Worm (Caenorhabditis elegans) whole organism, L2 larva: ENCODE results near the gene oig-2.

Experiments used
- C34F6.9 ChIP-seq: fragments of 150-350 bp; optimal IDR thresholded peaks from 2 replicates; lab custom pipeline; 2014; ENCODE audit warnings: missing biosample characterization, missing genetic modification characterization
- F13H6.1 ChIP-seq: sonication (generic microtip); optimal IDR thresholded peaks from 2 replicates; lab custom pipeline; 2016; ENCODE audit warnings: missing genetic modification characterization, missing compliant biosample characterization
- Y55F3AM.14 ChIP-seq: fragments of 200-800 bp; sonication (Bioruptor generic); optimal IDR thresholded peaks from 2 replicates; lab custom pipeline; 2018; ENCODE audit warnings: mild to moderate bottlenecking, missing genetic modification characterization, missing compliant biosample characterization
- ZK546.5 ChIP-seq: sonication (generic microtip); optimal IDR thresholded peaks from 2 replicates; lab custom pipeline; 2017; ENCODE audit warnings: missing biosample characterization, missing genetic modification characterization
- alr-1 ChIP-seq: fragments of 150-350 bp; optimal IDR thresholded peaks from 2 replicates; lab custom pipeline; 2014; ENCODE audit warnings: missing biosample characterization, missing genetic modification characterization
- aly-2 ChIP-seq: fragments of 150-350 bp; optimal IDR thresholded peaks from 2 replicates; lab custom pipeline; 2014; ENCODE audit warnings: missing biosample characterization, missing genetic modification characterization
- ceh-82 ChIP-seq: fragments of 150-350 bp; optimal IDR thresholded peaks from 2 replicates; lab custom pipeline; 2014; ENCODE audit warnings: missing biosample characterization, missing genetic modification characterization
- crh-2 ChIP-seq: sonication (generic microtip); optimal IDR thresholded peaks from 2 replicates; lab custom pipeline; 2017; ENCODE audit warnings: missing biosample characterization, missing genetic modification characterization
- egl-27 ChIP-seq: sonication (generic microtip); optimal IDR thresholded peaks from 3 replicates; lab custom pipeline; 2017; ENCODE audit warnings: missing biosample characterization, missing genetic modification reagents, missing genetic modification characterization
- elt-1 ChIP-seq: fragments of 150-350 bp; optimal IDR thresholded peaks from 2 replicates; lab custom pipeline; 2014; ENCODE audit warnings: missing biosample characterization, missing genetic modification characterization
- elt-3 ChIP-seq: sonication (generic microtip); optimal IDR thresholded peaks from 2 replicates; lab custom pipeline; 2017; ENCODE audit warnings: missing biosample characterization, missing genetic modification characterization
- fos-1 ChIP-seq: fragments of 150-350 bp; optimal IDR thresholded peaks from 2 replicates; lab custom pipeline; 2014; ENCODE audit warnings: missing biosample characterization, missing genetic modification characterization
- gmeb-1 ChIP-seq: fragments of 150-350 bp; optimal IDR thresholded peaks from 2 replicates; lab custom pipeline; 2014; ENCODE audit warnings: missing biosample characterization, missing genetic modification characterization
- lin-11 ChIP-seq: fragments of 150-350 bp; sonication (generic microtip); optimal IDR thresholded peaks from 2 replicates; lab custom pipeline; 2014; ENCODE audit warnings: missing biosample characterization, missing genetic modification characterization, inconsistent platforms, mixed read lengths
- lin-13 ChIP-seq: fragments of 150-350 bp; optimal IDR thresholded peaks from 2 replicates; lab custom pipeline; 2014; ENCODE audit warnings: missing biosample characterization, missing genetic modification reagents, missing genetic modification characterization
- mab-5 ChIP-seq: fragments of 150-350 bp; optimal IDR thresholded peaks from 2 replicates; lab custom pipeline; 2014; ENCODE audit warnings: missing biosample characterization, missing genetic modification characterization
- mbf-1 ChIP-seq: sonication (generic microtip); optimal IDR thresholded peaks from 2 replicates; lab custom pipeline; 2017; ENCODE audit warnings: missing biosample characterization, missing genetic modification characterization
- mdl-1 ChIP-seq, 2 experiments: fragments of 150-350 bp in 1 of 2; sonication (generic microtip) in 1 of 2; optimal IDR thresholded peaks; 2 replicates each; lab custom pipeline; 2017; ENCODE audit warnings: missing biosample characterization in 2 of 2, missing genetic modification characterization in 2 of 2
- nhr-11 ChIP-seq: fragments of 150-350 bp; optimal IDR thresholded peaks from 2 replicates; lab custom pipeline; 2014; ENCODE audit warnings: missing biosample characterization, missing genetic modification characterization
- nhr-12 ChIP-seq: fragments of 150-350 bp; optimal IDR thresholded peaks from 2 replicates; lab custom pipeline; 2014; ENCODE audit warnings: missing biosample characterization, missing genetic modification characterization
- nhr-129 ChIP-seq: fragments of 150-350 bp; optimal IDR thresholded peaks from 2 replicates; lab custom pipeline; 2014; ENCODE audit warnings: missing biosample characterization, missing genetic modification characterization
- nhr-21 ChIP-seq: fragments of 150-350 bp; optimal IDR thresholded peaks from 2 replicates; lab custom pipeline; 2014; ENCODE audit warnings: missing biosample characterization, missing genetic modification characterization
- nhr-23 ChIP-seq: fragments of 150-350 bp; optimal IDR thresholded peaks from 2 replicates; lab custom pipeline; 2014; ENCODE audit warnings: missing biosample characterization, missing genetic modification reagents, missing genetic modification characterization
- nhr-237 ChIP-seq: fragments of 150-350 bp; optimal IDR thresholded peaks from 2 replicates; lab custom pipeline; 2014; ENCODE audit warnings: missing biosample characterization, missing genetic modification characterization
- nhr-25 ChIP-seq: fragments of 150-350 bp; sonication (generic microtip); optimal IDR thresholded peaks from 3 replicates; lab custom pipeline; 2014; ENCODE audit warnings: missing biosample characterization, missing genetic modification characterization
- nhr-6 ChIP-seq: fragments of 150-350 bp; optimal IDR thresholded peaks from 2 replicates; lab custom pipeline; 2014; ENCODE audit warnings: missing biosample characterization, missing genetic modification characterization
- nhr-77 ChIP-seq: fragments of 150-350 bp; optimal IDR thresholded peaks from 2 replicates; lab custom pipeline; 2014; ENCODE audit warnings: missing biosample characterization, missing genetic modification characterization
- peb-1 ChIP-seq: fragments of 150-350 bp; optimal IDR thresholded peaks from 2 replicates; lab custom pipeline; 2014; ENCODE audit warnings: missing biosample characterization, missing genetic modification characterization
- sem-4 ChIP-seq: fragments of 150-350 bp; optimal IDR thresholded peaks from 2 replicates; lab custom pipeline; 2014; ENCODE audit warnings: missing biosample characterization, missing genetic modification reagents, missing genetic modification characterization
- skn-1 ChIP-seq: sonication (generic microtip); optimal IDR thresholded peaks from 2 replicates; lab custom pipeline; 2017; ENCODE audit warnings: missing biosample characterization, missing genetic modification characterization
- sma-3 ChIP-seq: sonication (generic microtip); optimal IDR thresholded peaks from 2 replicates; lab custom pipeline; 2016; ENCODE audit warnings: missing genetic modification reagents, missing genetic modification characterization, missing compliant biosample characterization
- sma-9 ChIP-seq, 2 experiments: fragments of 150-350 bp in 1 of 2; sonication (generic microtip) in 1 of 2; optimal IDR thresholded peaks; 2 replicates each; lab custom pipeline; 2014 to 2016; ENCODE audit warnings: missing genetic modification characterization in 2 of 2, mild to moderate bottlenecking in 1 of 2, missing biosample characterization in 1 of 2, missing compliant biosample characterization in 1 of 2, missing genetic modification reagents in 1 of 2, moderate library complexity in 1 of 2
- snpc-4 ChIP-seq: fragments of 150-350 bp; optimal IDR thresholded peaks from 2 replicates; lab custom pipeline; 2014; ENCODE audit warnings: missing biosample characterization, missing genetic modification characterization
- unc-39 ChIP-seq: fragments of 150-350 bp; optimal IDR thresholded peaks from 2 replicates; lab custom pipeline; 2014; ENCODE audit warnings: missing biosample characterization, missing genetic modification characterization
- unc-55 ChIP-seq: fragments of 150-350 bp; sonication (generic microtip); optimal IDR thresholded peaks from 3 replicates; lab custom pipeline; 2014; ENCODE audit warnings: missing biosample characterization, missing genetic modification reagents, missing genetic modification characterization
- unc-62 ChIP-seq: fragments of 150-350 bp; optimal IDR thresholded peaks from 2 replicates; lab custom pipeline; 2014; ENCODE audit warnings: missing biosample characterization, missing genetic modification reagents, missing genetic modification characterization
- zag-1 ChIP-seq: fragments of 150-350 bp; optimal IDR thresholded peaks from 2 replicates; lab custom pipeline; 2014; ENCODE audit warnings: missing biosample characterization, missing genetic modification characterization
- ztf-11 ChIP-seq: sonication (generic microtip); optimal IDR thresholded peaks from 2 replicates; lab custom pipeline; 2017; ENCODE audit warnings: missing biosample characterization, missing genetic modification characterization
- ztf-4 ChIP-seq: fragments of 150-350 bp; optimal IDR thresholded peaks from 2 replicates; lab custom pipeline; 2014; ENCODE audit warnings: missing biosample characterization, missing genetic modification characterization

The oig-2 gene

ce11 chrII:12996249-12996648, 11.7 kb downstream of the oig-2 start, which contains the start of gene hphd-1 (continued):
- no peak for TF ChIP-seq aly-2 (tag; lab: Kevin White, UChicago)
- TF ChIP-seq lin-11 (tag; lab: Kevin White, UChicago), result no peak
- TF ChIP-seq peb-1 (tag; lab: Kevin White, UChicago), result no peak
- TF ChIP-seq nhr-6 (tag; lab: Kevin White, UChicago), result no peak
- no peak for TF ChIP-seq ZK546.5
- no peak for TF ChIP-seq nhr-237 (tag; lab: Kevin White, UChicago)
- TF ChIP-seq sem-4, result no peak
- TF ChIP-seq zag-1 (tag; lab: Kevin White, UChicago), result no peak
- no peak for TF ChIP-seq mbf-1 (tag; lab: Kevin White, UChicago)
- no peak for TF ChIP-seq elt-1 (tag; lab: Kevin White, UChicago)
- no peak for TF ChIP-seq unc-55
- TF ChIP-seq nhr-11 (tag; lab: Kevin White, UChicago), result no peak
- no peak for TF ChIP-seq C34F6.9 (tag; lab: Kevin White, UChicago)
- TF ChIP-seq unc-62, result no peak

DNA sequence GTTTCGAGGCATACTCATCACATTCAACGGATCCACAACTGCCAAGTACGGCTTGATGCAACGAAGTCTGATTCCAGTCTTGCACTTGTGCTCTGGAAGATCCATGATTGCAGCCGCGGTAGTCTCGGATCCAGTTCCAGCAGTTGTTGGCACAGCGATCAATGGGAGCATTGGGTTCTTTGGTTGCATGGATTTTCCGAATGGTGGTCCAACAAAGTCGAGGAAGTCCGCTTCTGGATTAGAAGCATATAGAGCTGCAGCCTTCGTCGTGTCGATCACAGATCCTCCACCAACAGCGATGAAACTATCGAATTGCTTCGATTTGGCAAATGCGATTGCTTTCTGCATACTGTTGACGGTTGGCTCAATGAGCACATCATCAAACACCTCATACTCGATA, 12.6 kb downstream of the oig-2 start:
- TF ChIP-seq sma-9 (GFP tag; optimal IDR thresholded peaks at IDR 0.05; lab: Kevin White, UChicago) (no peak), sma-9 (tag; optimal IDR thresholded peaks at IDR 0.05; lab: Kevin White, UChicago) (no peak), C34F6.9 (tag; lab: Kevin White, UChicago) (no peak), alr-1 (tag; lab: Kevin White, UChicago) (no peak), ztf-11 (no peak), nhr-25 (tag; lab: Kevin White, UChicago) (no peak), nhr-12 (tag; lab: Kevin White, UChicago) (no peak), crh-2 (tag; lab: Kevin White, UChicago) (no peak), elt-3 (tag; lab: Kevin White, UChicago) (no peak), skn-1 (tag; lab: Kevin White, UChicago) (no peak), mdl-1 (tag; optimal IDR thresholded peaks at IDR 0.05; lab: Kevin White, UChicago) (no peak), aly-2 (tag; lab: Kevin White, UChicago) (no peak), Y55F3AM.14 (GFP tag; lab: Kevin White, UChicago) (no peak), lin-13 (GFP tag; lab: Kevin White, UChicago) (no peak), nhr-21 (no peak), ceh-82 (tag; lab: Kevin White, UChicago) (no peak), ztf-4 (tag; lab: Kevin White, UChicago) (no peak), F13H6.1 (tag; lab: Kevin White, UChicago) (no peak), unc-55 (no peak), nhr-77 (tag; lab: Kevin White, UChicago) (no peak), snpc-4 (tag; lab: Kevin White, UChicago) (no peak)

DNA sequence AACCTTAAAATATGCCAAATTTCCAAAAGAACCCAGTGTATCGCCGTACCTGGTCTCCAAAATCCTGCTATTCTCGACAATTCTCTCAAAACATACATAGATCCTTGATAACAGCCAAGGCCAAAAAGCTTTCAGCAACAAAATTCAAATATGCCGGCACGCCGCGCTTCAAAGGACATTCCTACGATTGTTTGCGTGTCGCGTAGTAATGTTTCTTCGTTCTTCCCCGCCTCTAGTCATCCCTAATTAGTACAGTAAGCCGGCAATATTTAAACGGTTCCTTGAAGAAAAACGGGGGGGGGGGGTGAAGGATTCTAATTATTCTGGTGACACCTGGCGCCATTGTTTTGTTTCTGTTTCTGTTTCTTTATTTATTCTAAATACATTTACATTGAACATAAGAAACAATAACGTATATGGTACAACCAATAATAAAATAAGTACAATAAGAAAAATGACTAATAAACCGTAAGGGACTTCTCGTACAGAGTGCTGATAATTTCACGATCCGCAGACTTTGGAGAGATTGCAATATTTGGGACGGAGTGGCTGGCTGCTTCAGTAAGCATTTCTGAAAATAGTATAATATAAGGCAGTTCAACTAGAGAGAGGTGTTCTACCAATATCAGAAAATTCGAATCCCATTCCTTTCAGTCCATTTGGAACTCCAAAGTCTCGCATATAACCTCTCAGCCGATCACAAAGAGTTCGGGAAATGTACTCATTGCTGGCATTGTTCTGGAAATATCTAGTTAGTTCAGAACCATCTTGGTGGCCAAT, 13.8 kb downstream of the oig-2 start:
- TF ChIP-seq sma-3, result peak; percentile 4
- TF ChIP-seq Y55F3AM.14 (GFP tag; lab: Kevin White, UChicago), result peak; percentile 38
- no peak for TF ChIP-seq unc-55
- TF ChIP-seq elt-1 (tag; lab: Kevin White, UChicago), result no peak
- peak; percentile 3 for TF ChIP-seq nhr-21
- TF ChIP-seq sma-9 (GFP tag; optimal IDR thresholded peaks at IDR 0.05; lab: Kevin White, UChicago), result no peak
- TF ChIP-seq sma-9 (tag; optimal IDR thresholded peaks at IDR 0.05; lab: Kevin White, UChicago), result no peak
- TF ChIP-seq nhr-12 (tag; lab: Kevin White, UChicago), result no peak
- TF ChIP-seq, all 48 proteins: peak for 3

DNA sequence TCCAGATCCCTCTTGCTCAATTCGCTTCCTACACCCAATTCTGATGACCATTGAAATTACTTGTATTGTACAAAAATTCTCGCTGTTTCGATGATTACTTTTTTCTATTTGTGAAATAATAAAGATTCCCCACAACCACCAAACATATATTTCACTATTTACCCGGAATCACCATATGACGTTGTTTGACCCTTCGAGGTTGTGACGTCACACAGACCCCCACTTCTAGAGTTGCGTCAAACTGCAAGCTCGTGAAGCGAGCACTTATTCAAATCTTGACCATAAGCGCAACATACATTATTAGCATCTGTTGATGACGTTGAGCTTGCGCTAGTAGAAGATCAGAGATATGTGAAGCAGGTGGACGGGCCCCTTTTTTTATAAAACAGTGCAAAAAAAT, 15.0 kb downstream of the oig-2 start:
- TF ChIP-seq alr-1 (tag; lab: Kevin White, UChicago), result no peak
- no peak for TF ChIP-seq Y55F3AM.14 (GFP tag; lab: Kevin White, UChicago)
- TF ChIP-seq nhr-23, result no peak
- no peak for TF ChIP-seq ZK546.5
- no peak for TF ChIP-seq skn-1 (tag; lab: Kevin White, UChicago)
- no peak for TF ChIP-seq unc-55
- TF ChIP-seq, all 48 proteins: peak for 0

ce11 chrII:12992193-12992592, 15.8 kb downstream of the oig-2 start:
- TF ChIP-seq egl-27 (tag; lab: Kevin White, UChicago) (no peak), nhr-6 (tag; lab: Kevin White, UChicago) (no peak), gmeb-1 (tag; lab: Kevin White, UChicago) (no peak), zag-1 (tag; lab: Kevin White, UChicago) (no peak), F13H6.1 (tag; lab: Kevin White, UChicago) (no peak), fos-1 (no peak), elt-1 (tag; lab: Kevin White, UChicago) (no peak), ZK546.5 (no peak), elt-3 (tag; lab: Kevin White, UChicago) (no peak), nhr-129 (tag; lab: Kevin White, UChicago) (no peak), unc-39 (no peak), alr-1 (tag; lab: Kevin White, UChicago) (no peak), mab-5 (tag; lab: Kevin White, UChicago) (no peak), ztf-4 (tag; lab: Kevin White, UChicago) (no peak), sem-4 (no peak), aly-2 (tag; lab: Kevin White, UChicago) (no peak), sma-9 (GFP tag; optimal IDR thresholded peaks at IDR 0.05; lab: Kevin White, UChicago) (no peak), sma-9 (tag; optimal IDR thresholded peaks at IDR 0.05; lab: Kevin White, UChicago) (no peak)
